Worm (Caenorhabditis elegans) whole organism, early embryonic: Measurements from ENCODE around the gene gnrr-3.

ENCODE experiments used
- B0310.2 ChIP-seq: sonication (generic microtip); optimal IDR thresholded peaks from 2 replicates; lab custom pipeline; 2016; ENCODE audit warnings: mild to moderate bottlenecking, missing genetic modification characterization, missing compliant biosample characterization
- F13C5.2 ChIP-seq: sonication (generic microtip); optimal IDR thresholded peaks from 2 replicates; lab custom pipeline; 2017; ENCODE audit warnings: mild to moderate bottlenecking, missing genetic modification characterization, inconsistent platforms, missing compliant biosample characterization
- aly-1 ChIP-seq: sonication (generic microtip); optimal IDR thresholded peaks from 2 replicates; lab custom pipeline; 2016; ENCODE audit warnings: missing genetic modification characterization, missing compliant biosample characterization
- ama-1 ChIP-seq: fragments of 150-350 bp; optimal IDR thresholded peaks from 2 replicates; lab custom pipeline; 2014
- ceh-13 ChIP-seq: fragments of 200-800 bp; sonication (Bioruptor generic); optimal IDR thresholded peaks from 2 replicates; lab custom pipeline; 2018; ENCODE audit warnings: mild to moderate bottlenecking, missing genetic modification characterization, missing compliant biosample characterization
- ceh-36 ChIP-seq: sonication (generic microtip); optimal IDR thresholded peaks from 2 replicates; lab custom pipeline; 2016; ENCODE audit warnings: missing genetic modification characterization, inconsistent platforms, missing compliant biosample characterization
- ets-7 ChIP-seq: sonication (generic microtip); optimal IDR thresholded peaks from 2 replicates; lab custom pipeline; 2016; ENCODE audit warnings: missing genotype, missing genetic modification characterization, missing compliant biosample characterization
- flt-1 ChIP-seq: fragments of 200-800 bp; sonication (Bioruptor generic); IDR thresholded peaks from 2 replicates; pipeline ENCODE4 v1.3.6; 2022; ENCODE audit warnings: missing genetic modification characterization, missing compliant biosample characterization
- hmbx-1 ChIP-seq: sonication (generic microtip); optimal IDR thresholded peaks from 2 replicates; lab custom pipeline; 2016; ENCODE audit warnings: mild to moderate bottlenecking, missing genetic modification characterization, missing compliant biosample characterization
- hmg-4 ChIP-seq: fragments of 200-800 bp; sonication (Bioruptor generic); optimal IDR thresholded peaks from 2 replicates; lab custom pipeline; 2018; ENCODE audit warnings: mild to moderate bottlenecking, missing genetic modification characterization, missing compliant biosample characterization
- hnd-1 ChIP-seq: sonication (generic microtip); optimal IDR thresholded peaks from 2 replicates; lab custom pipeline; 2016; ENCODE audit warnings: missing genetic modification characterization, missing compliant biosample characterization
- pes-1 ChIP-seq: fragments of 200-800 bp; sonication (Bioruptor generic); IDR thresholded peaks from 2 replicates; pipeline ENCODE4 v1.3.6; 2022; ENCODE audit warnings: missing genetic modification reagents, missing genetic modification characterization, missing compliant biosample characterization
- scrt-1 ChIP-seq: fragments of 200-800 bp; sonication (Bioruptor generic); IDR thresholded peaks from 2 replicates; pipeline ENCODE4 v1.3.6; 2022; ENCODE audit warnings: missing genetic modification characterization, missing compliant biosample characterization
- sea-1 ChIP-seq: fragments of 200-800 bp; sonication (Bioruptor generic); conservative IDR thresholded peaks from 2 replicates; pipeline ENCODE4 v1.3.6; 2022; ENCODE audit warnings: missing genetic modification characterization, missing compliant biosample characterization
- tbx-11 ChIP-seq: fragments of 200-800 bp; sonication (Bioruptor generic); IDR thresholded peaks from 2 replicates; pipeline ENCODE4 v1.3.6; 2022; ENCODE audit warnings: missing genetic modification characterization, missing compliant biosample characterization
- tbx-37 ChIP-seq: fragments of 200-800 bp; sonication (Bioruptor generic); conservative IDR thresholded peaks from 2 replicates; pipeline ENCODE4 v1.3.6; 2022; ENCODE audit warnings: missing genetic modification reagents, missing genetic modification characterization, missing compliant biosample characterization
- tra-4 ChIP-seq: sonication (generic microtip); optimal IDR thresholded peaks from 2 replicates; lab custom pipeline; 2017; ENCODE audit warnings: missing genetic modification characterization, missing compliant biosample characterization

Gene gnrr-3

ce11 chrX:10054410-10054800 lies 5.1 kb downstream of the gnrr-3 start:
- TF ChIP-seq hmbx-1 (tag; lab: Kevin White, UChicago): no peak

- TF ChIP-seq ets-7 (tag; lab: Kevin White, UChicago): no peak
- no peak for TF ChIP-seq hnd-1
- no peak for TF ChIP-seq F13C5.2 (tag; lab: Kevin White, UChicago)
- no peak for TF ChIP-seq tbx-37 (GFP tag; lab: Robert Waterston, UW)
- no peak for TF ChIP-seq pes-1 (GFP tag; lab: Robert Waterston, UW)
- TF ChIP-seq flt-1: no peak
- no peak for TF ChIP-seq scrt-1
- no peak for TF ChIP-seq hmg-4
- no peak for TF ChIP-seq ama-1 (lab: Kevin White, UChicago)
- TF ChIP-seq aly-1 (tag; lab: Kevin White, UChicago): no peak
Observed at ce11 chrX:10058332-10058731, 9.1 kb downstream of the gnrr-3 start, which contains the start of gene ZC373.2. Gene ZC373.2, minus strand, starts transcription at chrX:10058432.

- no peak for TF ChIP-seq B0310.2
- no peak for TF ChIP-seq scrt-1
- TF ChIP-seq ceh-36: no peak
- no peak for TF ChIP-seq tra-4
- no peak for TF ChIP-seq ama-1 (lab: Kevin White, UChicago)
- TF ChIP-seq ceh-13 (GFP tag; lab: Kevin White, UChicago): no peak
Observed at ce11 chrX:10060475-10061011, 11.3 kb downstream of the gnrr-3 start, which contains the start of gene ZC373.3. Gene ZC373.3, plus strand, starts transcription at chrX:10060525.

ce11 chrX:10068468-10068867 lies 19.2 kb downstream of the gnrr-3 start:
- no peak for TF ChIP-seq scrt-1
- no peak for TF ChIP-seq aly-1 (tag; lab: Kevin White, UChicago)
- no peak for TF ChIP-seq tbx-37 (GFP tag; lab: Robert Waterston, UW)
- no peak for TF ChIP-seq pes-1 (GFP tag; lab: Robert Waterston, UW)
- no peak for TF ChIP-seq ama-1 (lab: Kevin White, UChicago)
- no peak for TF ChIP-seq ets-7 (tag; lab: Kevin White, UChicago)
- TF ChIP-seq ceh-13 (GFP tag; lab: Kevin White, UChicago): no peak
- TF ChIP-seq hmbx-1 (tag; lab: Kevin White, UChicago): no peak
- no peak for TF ChIP-seq tra-4
- TF ChIP-seq B0310.2: no peak
- no peak for TF ChIP-seq hnd-1
- TF ChIP-seq ceh-36: no peak
- TF ChIP-seq sea-1 (GFP tag; lab: Robert Waterston, UW): no peak
- TF ChIP-seq tbx-11: no peak
- no peak for TF ChIP-seq F13C5.2 (tag; lab: Kevin White, UChicago)
- TF ChIP-seq hmg-4: no peak
- TF ChIP-seq flt-1: no peak

- TF ChIP-seq sea-1 (GFP tag; lab: Robert Waterston, UW) (no peak), ama-1 (lab: Kevin White, UChicago) (no peak), F13C5.2 (tag; lab: Kevin White, UChicago) (no peak), ceh-13 (GFP tag; lab: Kevin White, UChicago) (no peak), hmg-4 (no peak), tbx-11 (no peak), B0310.2 (no peak), pes-1 (GFP tag; lab: Robert Waterston, UW) (no peak), scrt-1 (no peak), flt-1 (no peak), tbx-37 (GFP tag; lab: Robert Waterston, UW) (no peak), aly-1 (tag; lab: Kevin White, UChicago) (no peak), ceh-36 (no peak), tra-4 (no peak), hnd-1 (no peak), hmbx-1 (tag; lab: Kevin White, UChicago) (no peak), ets-7 (tag; lab: Kevin White, UChicago) (no peak)
Observed at ce11 chrX:10069692-10070091, 20.4 kb downstream of the gnrr-3 start, which contains the start of gene mlck-1. Gene mlck-1, minus strand, starts transcription at chrX:10069792.

ce11 chrX:10074233-10074632 lies 25.0 kb downstream of the gnrr-3 start, which contains the start of gene ZC373.5:
Gene ZC373.5, minus strand, starts transcription at chrX:10074391.
- TF ChIP-seq hmg-4 (peak; percentile 43), ama-1 (lab: Kevin White, UChicago) (no peak), hmbx-1 (tag; lab: Kevin White, UChicago) (no peak)

ce11 chrX:10074988-10075387 lies 25.7 kb downstream of the gnrr-3 start, which contains the start of gene dao-4:
Gene dao-4, plus strand, starts transcription at chrX:10075288.
- TF ChIP-seq ceh-13 (GFP tag; lab: Kevin White, UChicago): no peak
- no peak for TF ChIP-seq flt-1
- no peak for TF ChIP-seq tbx-37 (GFP tag; lab: Robert Waterston, UW)
- TF ChIP-seq F13C5.2 (tag; lab: Kevin White, UChicago): no peak
- TF ChIP-seq pes-1 (GFP tag; lab: Robert Waterston, UW): no peak
- no peak for TF ChIP-seq ets-7 (tag; lab: Kevin White, UChicago)
- no peak for TF ChIP-seq sea-1 (GFP tag; lab: Robert Waterston, UW)
- TF ChIP-seq tbx-11: no peak
- TF ChIP-seq ceh-36: no peak
- TF ChIP-seq ama-1 (lab: Kevin White, UChicago): no peak

- no peak for TF ChIP-seq ets-7 (tag; lab: Kevin White, UChicago)
- no peak for TF ChIP-seq F13C5.2 (tag; lab: Kevin White, UChicago)
- no peak for TF ChIP-seq ceh-13 (GFP tag; lab: Kevin White, UChicago)
- TF ChIP-seq aly-1 (tag; lab: Kevin White, UChicago): no peak
- TF ChIP-seq ceh-36: no peak
- no peak for TF ChIP-seq tra-4
- TF ChIP-seq hmbx-1 (tag; lab: Kevin White, UChicago): no peak
- no peak for TF ChIP-seq ama-1 (lab: Kevin White, UChicago)
- no peak for TF ChIP-seq scrt-1
- no peak for TF ChIP-seq hnd-1
- TF ChIP-seq B0310.2: no peak
- no peak for TF ChIP-seq tbx-37 (GFP tag; lab: Robert Waterston, UW)
- no peak for TF ChIP-seq sea-1 (GFP tag; lab: Robert Waterston, UW)
- TF ChIP-seq flt-1: no peak
- no peak for TF ChIP-seq tbx-11
- TF ChIP-seq pes-1 (GFP tag; lab: Robert Waterston, UW): no peak
- no peak for TF ChIP-seq hmg-4
Observed at ce11 chrX:10076334-10076733, 27.1 kb downstream of the gnrr-3 start.
